Fruit fly (Drosophila melanogaster) whole organism, pupa: ENCODE data around the gene dan.

ENCODE experiments used
- CG10348 ChIP-seq: fragments of 200-800 bp; sonication (Bioruptor generic); IDR thresholded peaks from 2 replicates; pipeline ENCODE4 v1.3.6; 2022; ENCODE audit warnings: missing biosample characterization, missing genetic modification characterization
- CG12605 ChIP-seq: fragments of 200-800 bp; sonication (Bioruptor generic); IDR thresholded peaks from 2 replicates; pipeline ENCODE4 v1.3.6; 2022; ENCODE audit warnings: missing biosample characterization, missing genetic modification characterization
- CG13204 ChIP-seq: fragments of 200-800 bp; sonication (Bioruptor generic); optimal IDR thresholded peaks from 2 replicates; lab custom pipeline; 2018; ENCODE audit warnings: missing biosample characterization, mild to moderate bottlenecking, missing genetic modification characterization, moderate library complexity
- CG14655 ChIP-seq: fragments of 200-800 bp; sonication (Bioruptor generic); optimal IDR thresholded peaks from 3 replicates; lab custom pipeline; 2017; ENCODE audit warnings: mild to moderate bottlenecking, missing biosample characterization, missing genetic modification reagents, missing genetic modification characterization
- CG15710 ChIP-seq: fragments of 200-800 bp; sonication (Bioruptor generic); optimal IDR thresholded peaks from 2 replicates; lab custom pipeline; 2018; ENCODE audit warnings: missing biosample characterization, mild to moderate bottlenecking, missing genetic modification characterization, moderate library complexity
- CG17806 ChIP-seq: fragments of 200-800 bp; sonication (Bioruptor generic); optimal IDR thresholded peaks from 2 replicates; lab custom pipeline; 2018; ENCODE audit warnings: missing biosample characterization, mild to moderate bottlenecking, missing genetic modification characterization, moderate library complexity
- CG32121 ChIP-seq: fragments of 200-800 bp; sonication (Bioruptor generic); IDR thresholded peaks from 2 replicates; pipeline ENCODE4 v1.3.6; 2022; ENCODE audit warnings: missing biosample characterization, missing genetic modification characterization
- CG34367 ChIP-seq: fragments of 200-800 bp; sonication (Bioruptor generic); optimal IDR thresholded peaks from 2 replicates; lab custom pipeline; 2018; ENCODE audit warnings: missing biosample characterization, mild to moderate bottlenecking, missing genetic modification characterization
- CG4496 ChIP-seq: fragments of 200-800 bp; sonication (Bioruptor generic); IDR thresholded peaks from 3 replicates; pipeline ENCODE4 v1.3.6; 2022; ENCODE audit warnings: missing biosample characterization, missing genetic modification characterization
- CG8159 ChIP-seq: fragments of 200-800 bp; sonication (Bioruptor generic); optimal IDR thresholded peaks from 3 replicates; lab custom pipeline; 2018; ENCODE audit warnings: missing biosample characterization, mild to moderate bottlenecking, missing genetic modification characterization, moderate library complexity
- CG8301 ChIP-seq: fragments of 200-800 bp; sonication (Bioruptor generic); optimal IDR thresholded peaks from 2 replicates; lab custom pipeline; 2018; ENCODE audit warnings: missing biosample characterization, mild to moderate bottlenecking, missing genetic modification characterization
- CG9948 ChIP-seq: fragments of 200-800 bp; sonication (Bioruptor generic); optimal IDR thresholded peaks from 2 replicates; lab custom pipeline; 2018; ENCODE audit warnings: missing biosample characterization, mild to moderate bottlenecking, missing genetic modification characterization, moderate library complexity
- D1 ChIP-seq: fragments of 200-800 bp; sonication (Bioruptor generic); optimal IDR thresholded peaks from 2 replicates; lab custom pipeline; 2018; ENCODE audit warnings: missing biosample characterization, mild to moderate bottlenecking, missing genetic modification characterization, moderate library complexity
- EcR ChIP-seq: fragments of 200-800 bp; sonication (Bioruptor generic); optimal IDR thresholded peaks from 3 replicates; lab custom pipeline; 2019; ENCODE audit warnings: missing biosample characterization, missing genetic modification characterization, mild to moderate bottlenecking, moderate library complexity, missing genetic modification reagents
- Ets98B ChIP-seq: fragments of 200-800 bp; sonication (Bioruptor generic); IDR thresholded peaks from 2 replicates; pipeline ENCODE4 v1.3.6; 2022; ENCODE audit warnings: missing biosample characterization, missing genetic modification characterization
- Pif1A ChIP-seq: fragments of 200-800 bp; sonication (Bioruptor generic); optimal IDR thresholded peaks from 3 replicates; lab custom pipeline; 2016; ENCODE audit warnings: missing biosample characterization, missing genetic modification characterization
- Pif1B ChIP-seq: fragments of 200-800 bp; sonication (Bioruptor generic); optimal IDR thresholded peaks from 3 replicates; lab custom pipeline; 2016; ENCODE audit warnings: missing biosample characterization, missing genetic modification characterization
- Snoo ChIP-seq: fragments of 200-800 bp; sonication (Bioruptor generic); optimal IDR thresholded peaks from 3 replicates; lab custom pipeline; 2017; ENCODE audit warnings: missing biosample characterization, mild to moderate bottlenecking, missing genetic modification characterization, inconsistent platforms
- fd96Ca ChIP-seq: fragments of 200-800 bp; sonication (Bioruptor generic); IDR thresholded peaks from 3 replicates; pipeline ENCODE4 v1.3.6; 2022; ENCODE audit warnings: missing biosample characterization, missing genetic modification characterization
- gl ChIP-seq: fragments of 200-800 bp; sonication (Bioruptor generic); optimal IDR thresholded peaks from 2 replicates; lab custom pipeline; 2018; ENCODE audit warnings: missing biosample characterization, mild to moderate bottlenecking, missing genetic modification characterization
- rn ChIP-seq: fragments of 200-800 bp; sonication (Bioruptor generic); IDR thresholded peaks from 2 replicates; pipeline ENCODE4 v1.3.6; 2022; ENCODE audit warnings: missing biosample characterization, missing genetic modification characterization

The dan gene

DNA sequence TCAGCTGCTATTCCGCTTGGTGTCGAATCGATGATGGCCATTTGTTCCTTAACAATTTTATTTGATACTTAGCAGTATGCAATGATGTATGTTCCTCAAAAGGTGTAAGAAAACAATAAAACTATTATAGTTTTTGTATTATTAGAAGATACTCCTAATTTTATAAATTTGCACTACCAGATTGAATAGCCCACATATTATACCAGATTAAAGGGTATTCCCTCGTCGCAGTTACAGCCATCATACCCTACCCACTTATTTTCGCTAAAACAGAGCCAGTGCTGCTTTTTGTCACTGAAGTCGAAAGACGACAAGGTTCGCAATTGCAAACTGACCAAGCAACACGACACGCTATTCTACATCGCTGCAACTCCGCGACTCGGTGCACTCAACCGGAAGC is 6.8 kb upstream of the dan start:
- TF ChIP-seq CG17806 (tag; lab: Kevin White, UChicago) (no peak), Snoo (tag; lab: Kevin White, UChicago) (no peak)

DNA sequence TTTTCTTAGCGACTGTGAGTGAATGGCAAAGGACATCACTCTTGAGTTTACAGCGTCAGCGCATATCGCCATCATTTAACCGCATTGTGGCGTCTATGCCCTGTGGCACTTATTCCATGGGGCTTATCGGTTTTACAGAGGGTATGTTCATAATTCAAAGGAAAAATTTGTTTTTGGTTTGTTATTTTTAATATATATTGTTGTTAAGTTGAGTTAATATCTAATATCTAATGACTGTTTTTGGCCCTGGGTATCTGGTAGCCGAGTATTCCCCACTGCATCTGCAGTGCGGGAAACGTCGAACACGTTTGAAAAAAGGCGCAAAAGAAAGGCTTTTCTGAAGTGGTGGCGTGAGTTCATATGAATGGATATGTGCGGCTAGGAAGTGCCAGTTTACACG is 5.7 kb upstream of the dan start:
- TF ChIP-seq CG15710 (tag; lab: Kevin White, UChicago) (peak; percentile 84), EcR (GFP tag; lab: Kevin White, UChicago) (no peak), CG32121 (GFP tag; lab: Robert Waterston, UW) (no peak), D1 (tag; lab: Kevin White, UChicago) (no peak), CG8301 (peak; percentile 41), CG17806 (tag; lab: Kevin White, UChicago) (peak; percentile 74), CG34367 (tag; lab: Kevin White, UChicago) (peak; percentile 75), CG12605 (GFP tag; lab: Robert Waterston, UW) (no peak), rn (GFP tag; lab: Robert Waterston, UW) (peak; percentile 47), Snoo (tag; lab: Kevin White, UChicago) (peak; percentile 29), CG13204 (GFP tag; lab: Kevin White, UChicago) (peak; percentile 66), CG4496 (GFP tag; lab: Robert Waterston, UW) (peak; percentile 39; the same call in 1 of the 3 replicates), Pif1A (GFP tag; lab: Kevin White, UChicago) (peak; percentile 73), Pif1B (GFP tag; lab: Kevin White, UChicago) (peak; percentile 63), CG9948 (tag; lab: Kevin White, UChicago) (peak; percentile 69), gl (tag; lab: Kevin White, UChicago) (peak; percentile 17), Ets98B (peak; percentile 27; the same call in 1 of the 2 replicates), CG8159 (peak; percentile 83), CG10348 (no peak), fd96Ca (GFP tag; lab: Robert Waterston, UW) (peak; percentile 42; the same call in 1 of the 3 replicates), CG14655 (GFP tag; lab: Kevin White, UChicago) (peak; percentile 51)

DNA sequence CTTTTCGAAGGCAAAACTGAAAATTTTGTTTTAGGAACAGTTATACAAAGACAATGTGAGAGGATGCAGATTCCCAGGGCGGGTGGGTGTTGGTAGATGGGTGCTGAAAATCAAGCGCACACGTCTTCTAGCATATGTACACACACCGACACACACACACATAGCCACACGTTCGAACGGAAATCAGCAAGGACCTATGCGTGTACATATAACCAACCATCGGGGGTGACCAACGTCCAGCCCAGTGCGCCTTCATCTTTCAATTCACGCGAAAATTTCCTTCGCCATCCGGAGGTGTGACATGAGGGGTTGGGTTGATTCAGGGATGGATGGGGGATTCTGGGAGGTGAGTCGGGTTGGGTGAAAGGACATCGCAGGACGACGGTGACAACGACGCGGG is 2.8 kb upstream of the dan start:
- TF ChIP-seq Pif1B (GFP tag; lab: Kevin White, UChicago): no peak
- TF ChIP-seq CG15710 (tag; lab: Kevin White, UChicago): no peak
- TF ChIP-seq CG34367 (tag; lab: Kevin White, UChicago): no peak
- no peak for TF ChIP-seq Snoo (tag; lab: Kevin White, UChicago)
- TF ChIP-seq CG14655 (GFP tag; lab: Kevin White, UChicago): no peak
- no peak for TF ChIP-seq fd96Ca (GFP tag; lab: Robert Waterston, UW)
- no peak for TF ChIP-seq Ets98B
- no peak for TF ChIP-seq EcR (GFP tag; lab: Kevin White, UChicago)
- no peak for TF ChIP-seq CG13204 (GFP tag; lab: Kevin White, UChicago)
- no peak for TF ChIP-seq CG8301
- TF ChIP-seq Pif1A (GFP tag; lab: Kevin White, UChicago): no peak
- TF ChIP-seq CG32121 (GFP tag; lab: Robert Waterston, UW): no peak
- TF ChIP-seq D1 (tag; lab: Kevin White, UChicago): no peak
- TF ChIP-seq CG9948 (tag; lab: Kevin White, UChicago): no peak
- TF ChIP-seq CG17806 (tag; lab: Kevin White, UChicago): no peak
- TF ChIP-seq rn (GFP tag; lab: Robert Waterston, UW): no peak
- no peak for TF ChIP-seq gl (tag; lab: Kevin White, UChicago)

DNA sequence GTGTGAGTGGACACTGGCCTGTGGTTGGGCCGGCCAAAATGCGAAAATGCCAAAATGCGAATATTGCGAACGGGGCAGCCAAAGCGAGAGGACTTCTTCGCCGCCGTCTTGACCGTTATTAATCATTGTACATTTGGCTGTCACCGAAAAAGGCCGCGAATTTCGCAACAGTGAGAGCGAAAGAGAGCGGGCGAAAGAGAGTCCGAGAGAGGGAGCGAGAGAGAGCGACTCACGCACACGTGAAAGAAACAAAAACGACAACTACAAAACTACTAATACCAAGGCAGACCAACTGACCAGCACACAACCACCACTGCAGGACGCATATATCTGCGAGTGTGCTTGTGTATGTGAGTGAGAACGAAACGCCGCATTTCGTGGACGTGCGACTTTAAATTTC is 357 bp downstream of the dan start:
- 0 out of 3 replicates have a peak, but pooled peaks have one; percentile 33 for TF ChIP-seq CG4496 (GFP tag; lab: Robert Waterston, UW)
- peak; percentile 47 for TF ChIP-seq CG13204 (GFP tag; lab: Kevin White, UChicago)
- no peak for TF ChIP-seq CG17806 (tag; lab: Kevin White, UChicago)

DNA sequence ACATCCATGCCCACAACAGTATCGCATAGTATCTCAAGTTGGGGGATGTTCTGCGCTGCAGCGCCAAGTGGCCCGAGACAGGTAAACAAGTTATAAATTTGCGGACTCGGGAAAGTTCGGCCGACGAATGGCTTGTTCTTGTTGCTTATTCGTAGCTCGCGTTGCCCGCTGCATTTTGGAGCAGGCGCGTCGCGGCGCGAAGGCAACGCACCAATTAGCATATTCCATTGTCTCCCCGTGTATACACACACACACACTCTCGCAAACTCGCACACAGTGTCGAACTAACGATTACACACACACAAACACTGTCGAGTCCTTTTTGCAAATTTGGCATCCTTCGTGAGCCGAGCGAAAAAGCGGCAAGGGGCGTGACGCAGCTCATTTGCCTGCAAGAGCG is 4.8 kb downstream of the dan start:
- no peak for TF ChIP-seq CG12605 (GFP tag; lab: Robert Waterston, UW)
- TF ChIP-seq CG15710 (tag; lab: Kevin White, UChicago): no peak
- TF ChIP-seq CG32121 (GFP tag; lab: Robert Waterston, UW): no peak
- TF ChIP-seq rn (GFP tag; lab: Robert Waterston, UW): no peak
- no peak for TF ChIP-seq Pif1B (GFP tag; lab: Kevin White, UChicago)
- TF ChIP-seq Ets98B: no peak
- no peak for TF ChIP-seq CG10348
- TF ChIP-seq gl (tag; lab: Kevin White, UChicago): no peak
- TF ChIP-seq Pif1A (GFP tag; lab: Kevin White, UChicago): no peak
- TF ChIP-seq CG34367 (tag; lab: Kevin White, UChicago): no peak
- no peak for TF ChIP-seq CG8159
- TF ChIP-seq CG4496 (GFP tag; lab: Robert Waterston, UW): no peak
- TF ChIP-seq CG17806 (tag; lab: Kevin White, UChicago): no peak
- no peak for TF ChIP-seq CG8301
- no peak for TF ChIP-seq D1 (tag; lab: Kevin White, UChicago)
- no peak for TF ChIP-seq CG9948 (tag; lab: Kevin White, UChicago)
- TF ChIP-seq CG14655 (GFP tag; lab: Kevin White, UChicago): no peak
- TF ChIP-seq fd96Ca (GFP tag; lab: Robert Waterston, UW): no peak
- TF ChIP-seq EcR (GFP tag; lab: Kevin White, UChicago): no peak

DNA sequence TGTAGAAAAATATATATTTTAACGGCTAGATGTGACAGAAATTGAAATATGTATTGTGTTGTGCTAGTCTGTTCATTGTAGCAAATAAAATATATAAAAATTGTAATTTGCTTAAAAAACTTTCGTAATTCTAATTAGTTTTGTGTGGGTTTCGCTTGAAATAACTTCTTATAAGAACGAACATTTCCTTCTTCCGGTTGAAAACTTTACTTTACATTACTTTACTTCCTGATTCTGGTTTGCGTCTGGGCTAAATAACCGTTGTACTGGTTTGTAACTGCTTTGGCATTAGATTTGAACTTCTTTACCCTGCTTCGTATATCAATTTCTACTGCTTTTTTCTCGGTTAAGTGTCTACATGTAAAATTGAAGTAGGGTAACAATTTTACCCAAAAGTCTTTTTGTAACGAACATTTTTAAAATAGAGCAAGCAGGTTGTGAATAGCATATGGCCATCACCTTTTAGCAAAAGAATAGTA is 9.6 kb downstream of the dan start, which contains the start of gene lobo:
Gene lobo (minus strand): TSS at position 51 of the 479 bp plus-strand sequence.
- TF ChIP-seq CG4496 (GFP tag; lab: Robert Waterston, UW) (peak; percentile 15; the same call in 1 of the 3 replicates), D1 (tag; lab: Kevin White, UChicago) (peak; percentile 26), CG10348 (no peak)
- TF ChIP-seq, all 21 proteins: peak for 2
